Worm (Caenorhabditis elegans) whole organism, young adult: ENCODE measurements around the gene golg-4.

Experiments
- B0035.1 ChIP-seq: sonication (generic microtip); optimal IDR thresholded peaks from 2 replicates; lab custom pipeline; 2016; ENCODE audit warnings: missing genetic modification characterization, mild to moderate bottlenecking, missing compliant biosample characterization, missing genotype, missing genetic modification reagents
- B0336.3 ChIP-seq: fragments of 200-800 bp; sonication (Bioruptor generic); IDR thresholded peaks from 2 replicates; pipeline ENCODE4 v1.3.6; 2022; ENCODE audit warnings: missing genetic modification characterization, missing compliant biosample characterization
- F10E7.11 ChIP-seq: sonication (generic microtip); optimal IDR thresholded peaks from 2 replicates; lab custom pipeline; 2017; ENCODE audit warnings: mild to moderate bottlenecking, missing genetic modification characterization, moderate library complexity, missing compliant biosample characterization
- F22D6.2 ChIP-seq: sonication (generic microtip); optimal IDR thresholded peaks from 2 replicates; lab custom pipeline; 2016; ENCODE audit warnings: mild to moderate bottlenecking, missing genetic modification characterization, missing compliant biosample characterization
- F39B2.1 ChIP-seq: fragments of 200-800 bp; sonication (Bioruptor generic); IDR thresholded peaks from 2 replicates; pipeline ENCODE4 v1.3.6; 2022; ENCODE audit warnings: missing genetic modification reagents, missing genetic modification characterization, missing compliant biosample characterization
- F52B5.7 ChIP-seq: sonication (generic microtip); optimal IDR thresholded peaks from 2 replicates; lab custom pipeline; 2016; ENCODE audit warnings: mild to moderate bottlenecking, missing genetic modification characterization, missing compliant biosample characterization
- F57C9.4 ChIP-seq: sonication (generic microtip); optimal IDR thresholded peaks from 2 replicates; lab custom pipeline; 2017; ENCODE audit warnings: mild to moderate bottlenecking, missing genetic modification characterization, missing compliant biosample characterization
- K11D2.4 ChIP-seq: fragments of 200-800 bp; sonication (Bioruptor generic); IDR thresholded peaks from 2 replicates; pipeline ENCODE4 v1.3.6; 2022; ENCODE audit warnings: missing genetic modification reagents, missing genetic modification characterization, missing compliant biosample characterization
- Y53G8AR.9 ChIP-seq: fragments of 200-800 bp; sonication (Bioruptor generic); conservative IDR thresholded peaks from 2 replicates; pipeline ENCODE4 v1.3.6; 2022; ENCODE audit warnings: missing genetic modification reagents, missing genetic modification characterization, missing compliant biosample characterization
- Y56A3A.18 ChIP-seq: fragments of 200-800 bp; sonication (Bioruptor generic); IDR thresholded peaks from 2 replicates; pipeline ENCODE4 v1.3.6; 2022; ENCODE audit warnings: missing genetic modification reagents, missing genetic modification characterization, missing compliant biosample characterization
- Y79H2A.3 ChIP-seq: fragments of 200-800 bp; sonication (Bioruptor generic); conservative IDR thresholded peaks from 2 replicates; pipeline ENCODE4 v1.3.6; 2022; ENCODE audit warnings: missing genetic modification reagents, missing genetic modification characterization, missing compliant biosample characterization
- Y95B8A.8 ChIP-seq: fragments of 200-800 bp; sonication (Bioruptor generic); IDR thresholded peaks from 2 replicates; pipeline ENCODE4 v1.3.6; 2022; ENCODE audit warnings: missing genetic modification reagents, missing genetic modification characterization, missing compliant biosample characterization
- attf-5 ChIP-seq: fragments of 200-800 bp; sonication (Bioruptor generic); optimal IDR thresholded peaks from 2 replicates; lab custom pipeline; 2018; ENCODE audit warnings: mild to moderate bottlenecking, missing genetic modification characterization, missing compliant biosample characterization
- bed-2 ChIP-seq: fragments of 200-800 bp; sonication (Bioruptor generic); IDR thresholded peaks from 2 replicates; pipeline ENCODE4 v1.3.6; 2022; ENCODE audit warnings: missing genetic modification reagents, missing genetic modification characterization, missing compliant biosample characterization
- cebp-1 ChIP-seq, 2 experiments: fragments of 200-800 bp in 1 of 2; sonication (Bioruptor generic) in 1 of 2; sonication (generic microtip) in 1 of 2; IDR thresholded peaks in 1 of 2; optimal IDR thresholded peaks in 1 of 2; 2 replicates each; pipeline versions ENCODE4 v1.3.6 to Lab custom; 2017 to 2022; ENCODE audit warnings: missing compliant biosample characterization in 2 of 2, missing genetic modification characterization in 2 of 2, mild to moderate bottlenecking in 1 of 2, missing genetic modification reagents in 1 of 2, moderate library complexity in 1 of 2
- cebp-2 ChIP-seq: fragments of 200-800 bp; sonication (Bioruptor generic); IDR thresholded peaks from 2 replicates; pipeline ENCODE4 v1.3.6; 2022; ENCODE audit warnings: missing genetic modification characterization, missing compliant biosample characterization
- ceh-100 ChIP-seq: fragments of 200-800 bp; sonication (Bioruptor generic); IDR thresholded peaks from 2 replicates; pipeline ENCODE4 v1.3.6; 2022; ENCODE audit warnings: missing genetic modification reagents, missing genetic modification characterization, missing compliant biosample characterization
- ceh-91 ChIP-seq: fragments of 200-800 bp; sonication (Bioruptor generic); IDR thresholded peaks from 2 replicates; pipeline ENCODE4 v1.3.6; 2022; ENCODE audit warnings: missing genetic modification reagents, missing genetic modification characterization, missing compliant biosample characterization
- die-1 ChIP-seq: sonication (generic microtip); optimal IDR thresholded peaks from 2 replicates; lab custom pipeline; 2016; ENCODE audit warnings: missing genotype, mild to moderate bottlenecking, missing genetic modification characterization, missing compliant biosample characterization
- dox-1 ChIP-seq: fragments of 200-800 bp; sonication (Bioruptor generic); IDR thresholded peaks from 2 replicates; pipeline ENCODE4 v1.3.6; 2022; ENCODE audit warnings: missing genetic modification reagents, missing genetic modification characterization, missing compliant biosample characterization
- ekl-4 ChIP-seq: fragments of 200-800 bp; sonication (Bioruptor generic); IDR thresholded peaks from 2 replicates; pipeline ENCODE4 v1.3.6; 2022; ENCODE audit warnings: missing genetic modification reagents, missing genetic modification characterization, missing compliant biosample characterization
- ets-4 ChIP-seq: fragments of 200-800 bp; sonication (Bioruptor generic); optimal IDR thresholded peaks from 2 replicates; lab custom pipeline; 2018; ENCODE audit warnings: mild to moderate bottlenecking, missing genetic modification characterization, missing compliant biosample characterization
- hlh-26 ChIP-seq: fragments of 200-800 bp; sonication (Bioruptor generic); conservative IDR thresholded peaks from 2 replicates; pipeline ENCODE4 v1.3.6; 2022; ENCODE audit warnings: missing genetic modification reagents, missing genetic modification characterization, missing compliant biosample characterization
- let-526 ChIP-seq: fragments of 200-800 bp; sonication (Bioruptor generic); IDR thresholded peaks from 2 replicates; pipeline ENCODE4 v1.3.6; 2022; ENCODE audit warnings: missing genetic modification reagents, missing genetic modification characterization, missing compliant biosample characterization
- lin-35 ChIP-seq, 3 experiments: fragments of 150-350 bp in 2 of 3; sonication (generic microtip) in 1 of 3; optimal IDR thresholded peaks; 2 replicates each; lab custom pipeline; 2014 to 2018; ENCODE audit warnings: missing biosample characterization in 3 of 3, missing genetic modification characterization in 3 of 3, missing genetic modification reagents in 3 of 3
- lin-54 ChIP-seq: fragments of 200-800 bp; sonication (Bioruptor generic); optimal IDR thresholded peaks from 2 replicates; lab custom pipeline; 2018; ENCODE audit warnings: mild to moderate bottlenecking, missing genetic modification characterization, missing compliant biosample characterization
- lir-1 ChIP-seq: fragments of 200-800 bp; sonication (Bioruptor generic); conservative IDR thresholded peaks from 2 replicates; pipeline ENCODE4 v1.3.6; 2022; ENCODE audit warnings: missing genetic modification reagents, missing genetic modification characterization, missing compliant biosample characterization
- madf-6 ChIP-seq: fragments of 200-800 bp; sonication (Bioruptor generic); IDR thresholded peaks from 2 replicates; pipeline ENCODE4 v1.3.6; 2022; ENCODE audit warnings: missing genetic modification reagents, missing genetic modification characterization, missing compliant biosample characterization
- madf-8 ChIP-seq: fragments of 200-800 bp; sonication (Bioruptor generic); conservative IDR thresholded peaks from 2 replicates; pipeline ENCODE4 v1.3.6; 2022; ENCODE audit warnings: missing genetic modification reagents, missing genetic modification characterization, missing compliant biosample characterization
- mcd-1 ChIP-seq: fragments of 200-800 bp; sonication (Bioruptor generic); IDR thresholded peaks from 2 replicates; pipeline ENCODE4 v1.3.6; 2022; ENCODE audit warnings: missing genetic modification reagents, missing genetic modification characterization, missing compliant biosample characterization
- nhr-80 ChIP-seq: sonication (generic microtip); optimal IDR thresholded peaks from 2 replicates; lab custom pipeline; 2016; ENCODE audit warnings: missing genetic modification characterization, missing compliant biosample characterization
- pha-4 ChIP-seq: fragments of 150-350 bp; sonication (generic microtip); optimal IDR thresholded peaks from 2 replicates; lab custom pipeline; 2014; ENCODE audit warnings: missing biosample characterization, missing genetic modification reagents, missing genetic modification characterization
- rcor-1 ChIP-seq: fragments of 200-800 bp; sonication (Bioruptor generic); IDR thresholded peaks from 2 replicates; pipeline ENCODE4 v1.3.6; 2022; ENCODE audit warnings: missing genetic modification reagents, missing genetic modification characterization, missing compliant biosample characterization
- rpc-1 ChIP-seq, 2 experiments: fragments of 150-350 bp in 1 of 2; sonication (generic microtip) in 1 of 2; optimal IDR thresholded peaks; 2 replicates each; lab custom pipeline; 2014 to 2018; ENCODE audit warnings: missing biosample characterization in 1 of 2, missing genetic modification characterization in 1 of 2, missing genetic modification reagents in 1 of 2, missing genotype in 1 of 2
- sea-2 ChIP-seq: fragments of 200-800 bp; sonication (Bioruptor generic); IDR thresholded peaks from 2 replicates; pipeline ENCODE4 v1.3.6; 2022; ENCODE audit warnings: missing genetic modification characterization, missing compliant biosample characterization
- snpc-1.1 ChIP-seq: sonication (generic microtip); optimal IDR thresholded peaks from 2 replicates; lab custom pipeline; 2017; ENCODE audit warnings: missing genetic modification characterization, mild to moderate bottlenecking, missing compliant biosample characterization, antibody characterized with exemption, moderate library complexity, missing genotype, missing genetic modification reagents; ENCODE audit not compliant: insufficient read depth
- snpc-1.3 ChIP-seq: sonication (generic microtip); optimal IDR thresholded peaks from 2 replicates; lab custom pipeline; 2017; ENCODE audit warnings: missing genetic modification characterization, mild to moderate bottlenecking, missing compliant biosample characterization, antibody characterized with exemption, moderate library complexity, missing genotype, missing genetic modification reagents; ENCODE audit not compliant: insufficient read depth
- snpc-3.4 ChIP-seq: sonication (generic microtip); optimal IDR thresholded peaks from 2 replicates; lab custom pipeline; 2017; ENCODE audit warnings: missing genetic modification characterization, mild to moderate bottlenecking, missing compliant biosample characterization, antibody characterized with exemption, moderate library complexity, missing genotype, missing genetic modification reagents
- snpc-4 ChIP-seq, 5 experiments: fragments of 150-350 bp in 1 of 5; sonication (generic microtip) in 4 of 5; optimal IDR thresholded peaks; 2 replicates each; lab custom pipeline; 2014 to 2018; ENCODE audit warnings: missing genetic modification characterization in 5 of 5, missing biosample characterization in 3 of 5, antibody characterized with exemption in 2 of 5, mild to moderate bottlenecking in 2 of 5, missing compliant biosample characterization in 2 of 5, missing genotype in 2 of 5, moderate library complexity in 2 of 5, missing genetic modification reagents in 1 of 5
- somi-1 ChIP-seq: fragments of 200-800 bp; sonication (Bioruptor generic); optimal IDR thresholded peaks from 2 replicates; lab custom pipeline; 2018; ENCODE audit warnings: mild to moderate bottlenecking, missing genetic modification characterization, missing compliant biosample characterization
- zfh-2 ChIP-seq: fragments of 200-800 bp; sonication (Bioruptor generic); conservative IDR thresholded peaks from 2 replicates; pipeline ENCODE4 v1.3.6; 2022; ENCODE audit warnings: missing genetic modification reagents, missing genetic modification characterization, missing compliant biosample characterization
- zim-3 ChIP-seq: sonication (generic microtip); optimal IDR thresholded peaks from 2 replicates; lab custom pipeline; 2017; ENCODE audit warnings: mild to moderate bottlenecking, missing genetic modification characterization, moderate library complexity, missing compliant biosample characterization
- ztf-22 ChIP-seq: fragments of 200-800 bp; sonication (Bioruptor generic); optimal IDR thresholded peaks from 2 replicates; lab custom pipeline; 2018; ENCODE audit warnings: mild to moderate bottlenecking, missing genetic modification characterization, moderate library complexity, missing compliant biosample characterization
- ztf-26 ChIP-seq: sonication (generic microtip); optimal IDR thresholded peaks from 2 replicates; lab custom pipeline; 2017; ENCODE audit warnings: missing genetic modification characterization, missing compliant biosample characterization
- ztf-28 ChIP-seq: fragments of 200-800 bp; sonication (Bioruptor generic); IDR thresholded peaks from 2 replicates; pipeline ENCODE4 v1.3.6; 2022; ENCODE audit warnings: missing genetic modification reagents, missing genetic modification characterization, missing compliant biosample characterization

Gene golg-4

DNA sequence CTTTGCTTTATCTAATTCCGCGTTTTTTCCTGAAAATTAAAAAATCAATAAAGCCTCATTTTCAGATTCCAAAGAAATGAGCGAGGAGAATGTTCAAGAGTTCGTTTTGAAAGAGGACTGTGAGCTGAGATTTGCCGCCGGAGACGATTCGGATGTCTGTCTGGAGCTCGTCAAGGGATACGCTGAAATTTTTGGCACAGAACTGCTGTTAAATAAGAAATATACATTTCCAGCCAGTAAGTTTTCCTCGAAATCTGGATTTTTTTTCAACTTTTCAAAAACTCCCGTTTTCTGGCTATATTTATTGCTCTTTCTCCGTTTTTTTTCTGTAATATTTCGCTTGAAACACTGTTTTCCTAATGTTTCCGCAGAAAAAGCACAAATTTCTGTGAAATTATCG is 7.7 kb upstream of the golg-4 start, which contains the start of gene clpf-1:
Gene clpf-1, plus strand, starts transcription at position 66 of the 400 bp plus-strand sequence.
- TF ChIP-seq mcd-1 (GFP tag; lab: Robert Waterston, UW): 0 out of 2 replicates have a peak, but pooled peaks have one; percentile 20
- TF ChIP-seq Y95B8A.8 (GFP tag; lab: Robert Waterston, UW): no peak
- no peak for TF ChIP-seq lin-35 (GFP tag; optimal IDR thresholded peaks at IDR 0.05; lab: Kevin White, UChicago)
- no peak for TF ChIP-seq snpc-4 (GFP tag; optimal IDR thresholded peaks at IDR 0.05; lab: Kevin White, UChicago)
- peak in 1 of 4 experiments; percentile 19 for TF ChIP-seq snpc-4 (tag; optimal IDR thresholded peaks at IDR 0.05; lab: Kevin White, UChicago)
- peak; percentile 14 for TF ChIP-seq snpc-3.4
- 0 out of 2 replicates have a peak, but pooled peaks have one; percentile 26 for TF ChIP-seq ekl-4
- TF ChIP-seq madf-6 (GFP tag; lab: Robert Waterston, UW): peak; percentile 48
- peak; percentile 9; the same call in 1 of the 2 replicates for TF ChIP-seq rcor-1
- no peak for TF ChIP-seq let-526
- TF ChIP-seq Y53G8AR.9 (GFP tag; lab: Robert Waterston, UW): no peak
- TF ChIP-seq lin-54: peak; percentile 24

DNA sequence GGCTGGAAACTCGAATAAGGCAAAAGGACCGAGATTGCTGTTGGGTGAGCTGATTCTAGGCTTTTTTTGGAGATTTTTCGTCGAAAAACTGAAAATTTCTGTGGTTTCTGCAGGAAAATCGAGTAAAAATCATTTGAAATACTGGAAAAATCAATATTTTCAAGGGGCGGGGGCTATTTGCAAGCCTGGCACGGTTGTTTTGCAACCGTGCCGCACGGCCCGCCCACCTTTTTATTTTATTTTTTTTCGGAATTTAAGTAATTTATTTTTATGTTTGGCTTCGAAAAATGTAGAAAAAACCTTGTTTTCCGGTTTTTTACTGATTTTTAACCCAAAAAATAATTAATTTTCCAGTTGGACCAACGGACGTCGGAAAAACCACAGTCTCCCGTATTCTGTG is 6.9 kb upstream of the golg-4 start:
- TF ChIP-seq B0035.1 (tag; lab: Kevin White, UChicago): no peak
- no peak for TF ChIP-seq ceh-91 (GFP tag; lab: Robert Waterston, UW)
- TF ChIP-seq F22D6.2: no peak
- TF ChIP-seq ets-4: no peak
- no peak for TF ChIP-seq somi-1 (GFP tag; lab: Kevin White, UChicago)
- no peak for TF ChIP-seq F57C9.4 (tag; lab: Kevin White, UChicago)
- TF ChIP-seq ztf-26 (tag; lab: Kevin White, UChicago): no peak
- TF ChIP-seq K11D2.4 (GFP tag; lab: Robert Waterston, UW): no peak
- no peak for TF ChIP-seq pha-4
- TF ChIP-seq zfh-2: 0 out of 2 replicates have a peak, but pooled peaks have one; percentile 15
- no peak for TF ChIP-seq hlh-26
- TF ChIP-seq F52B5.7: no peak
- no peak for TF ChIP-seq cebp-1 (GFP tag; IDR thresholded peaks at IDR 0.05; lab: Robert Waterston, UW)
- peak; percentile 6 for TF ChIP-seq cebp-1 (tag; optimal IDR thresholded peaks at IDR 0.05; lab: Kevin White, UChicago)
- TF ChIP-seq F10E7.11: no peak
- no peak for TF ChIP-seq F39B2.1 (GFP tag; lab: Robert Waterston, UW)
- TF ChIP-seq B0336.3: no peak
- no peak for TF ChIP-seq attf-5 (GFP tag; lab: Kevin White, UChicago)
- TF ChIP-seq madf-8 (GFP tag; lab: Robert Waterston, UW): no peak
- TF ChIP-seq snpc-4 (GFP tag; optimal IDR thresholded peaks at IDR 0.05; lab: Kevin White, UChicago): no peak
- TF ChIP-seq snpc-4 (tag; optimal IDR thresholded peaks at IDR 0.05; lab: Kevin White, UChicago): no peak
- TF ChIP-seq ztf-22 (GFP tag; lab: Kevin White, UChicago): no peak
- no peak for TF ChIP-seq ceh-100
- TF ChIP-seq nhr-80 (tag; lab: Kevin White, UChicago): no peak
- TF ChIP-seq lir-1 (GFP tag; lab: Robert Waterston, UW): no peak
- TF ChIP-seq rpc-1 (optimal IDR thresholded peaks at IDR 0.05; lab: Kevin White, UChicago): peak; percentile 11
- no peak for TF ChIP-seq rpc-1 (tag; optimal IDR thresholded peaks at IDR 0.05; lab: Kevin White, UChicago)
- TF ChIP-seq sea-2 (GFP tag; lab: Robert Waterston, UW): no peak
- no peak for TF ChIP-seq cebp-2 (GFP tag; lab: Robert Waterston, UW)
- no peak for TF ChIP-seq Y56A3A.18 (GFP tag; lab: Robert Waterston, UW)
- TF ChIP-seq Y79H2A.3 (GFP tag; lab: Robert Waterston, UW): no peak
- TF ChIP-seq die-1 (tag; lab: Kevin White, UChicago): no peak
- TF ChIP-seq zim-3 (tag; lab: Kevin White, UChicago): no peak
- peak; percentile 53 for TF ChIP-seq snpc-1.3 (tag; lab: Kevin White, UChicago)
- no peak for TF ChIP-seq bed-2
- no peak for TF ChIP-seq snpc-1.1 (tag; lab: Kevin White, UChicago)
- TF ChIP-seq dox-1 (GFP tag; lab: Robert Waterston, UW): peak; percentile 63
- no peak for TF ChIP-seq ztf-28 (GFP tag; lab: Robert Waterston, UW)
